Worm (Caenorhabditis elegans) whole organism, L1 larva: ENCODE measurements around the gene cnc-11.

ENCODE experiments used
- C04F5.9 ChIP-seq: sonication (generic microtip); optimal IDR thresholded peaks from 2 replicates; lab custom pipeline; 2016; ENCODE audit warnings: missing genetic modification characterization, missing compliant biosample characterization
- aha-1 ChIP-seq: fragments of 150-350 bp; optimal IDR thresholded peaks from 2 replicates; lab custom pipeline; 2014; ENCODE audit warnings: missing biosample characterization, missing genetic modification characterization
- alr-1 ChIP-seq: fragments of 200-800 bp; sonication (Bioruptor generic); optimal IDR thresholded peaks from 2 replicates; lab custom pipeline; 2018; ENCODE audit warnings: borderline replicate concordance, mild to moderate bottlenecking, missing genetic modification characterization, missing compliant biosample characterization
- aly-2 ChIP-seq: fragments of 150-350 bp; optimal IDR thresholded peaks from 2 replicates; lab custom pipeline; 2014; ENCODE audit warnings: missing biosample characterization, missing genetic modification characterization
- ceh-63 ChIP-seq: fragments of 200-800 bp; sonication (Bioruptor generic); optimal IDR thresholded peaks from 2 replicates; lab custom pipeline; 2018; ENCODE audit warnings: mild to moderate bottlenecking, missing genetic modification characterization, missing compliant biosample characterization
- ceh-88 ChIP-seq: fragments of 200-800 bp; sonication (Bioruptor generic); IDR thresholded peaks from 2 replicates; pipeline ENCODE4 v1.3.6; 2022; ENCODE audit warnings: missing genetic modification characterization, missing compliant biosample characterization
- dpl-1 ChIP-seq, 3 experiments: fragments of 150-350 bp in 2 of 3; sonication (generic microtip) in 1 of 3; optimal IDR thresholded peaks; 2 replicates each; lab custom pipeline; 2014 to 2017; ENCODE audit warnings: missing biosample characterization in 3 of 3, missing genetic modification characterization in 3 of 3, missing genetic modification reagents in 3 of 3
- efl-1 ChIP-seq, 4 experiments: fragments of 150-350 bp; optimal IDR thresholded peaks in 3 of 4; peaks in 1 of 4; 1 replicate in 1 of 4; 2 replicates in 3 of 4; lab custom pipeline; 2014; ENCODE audit warnings: missing biosample characterization in 2 of 4, missing genetic modification characterization in 2 of 4, missing genetic modification reagents in 2 of 4
- elt-2 ChIP-seq: sonication (generic microtip); optimal IDR thresholded peaks from 2 replicates; lab custom pipeline; 2016; ENCODE audit warnings: missing genetic modification characterization, mild to moderate bottlenecking, inconsistent platforms, missing compliant biosample characterization, missing genetic modification reagents
- elt-3 ChIP-seq, 6 experiments: fragments of 150-350 bp in 1 of 6; sonication (generic microtip); optimal IDR thresholded peaks; 2 replicates each; lab custom pipeline; 2017 to 2018; ENCODE audit warnings: missing biosample characterization in 6 of 6, missing genetic modification characterization in 6 of 6, inconsistent platforms in 1 of 6
- fkh-10 ChIP-seq: sonication (generic microtip); optimal IDR thresholded peaks from 2 replicates; lab custom pipeline; 2017; ENCODE audit warnings: missing biosample characterization, missing genetic modification reagents, missing genetic modification characterization
- hlh-17 ChIP-seq: fragments of 200-800 bp; sonication (Bioruptor generic); optimal IDR thresholded peaks from 2 replicates; lab custom pipeline; 2018; ENCODE audit warnings: missing genetic modification characterization, mild to moderate bottlenecking, missing compliant biosample characterization, moderate library complexity, borderline replicate concordance
- jun-1 ChIP-seq: fragments of 150-350 bp; optimal IDR thresholded peaks from 2 replicates; lab custom pipeline; 2014; ENCODE audit warnings: missing biosample characterization, missing genetic modification reagents, missing genetic modification characterization
- lin-14 ChIP-seq: fragments of 200-800 bp; sonication (Bioruptor generic); optimal IDR thresholded peaks from 2 replicates; lab custom pipeline; 2018; ENCODE audit warnings: mild to moderate bottlenecking, missing genetic modification characterization, moderate library complexity, missing compliant biosample characterization
- lin-35 ChIP-seq, 2 experiments: fragments of 150-350 bp; optimal IDR thresholded peaks; 2 replicates each; lab custom pipeline; 2014; ENCODE audit warnings: missing biosample characterization in 2 of 2, missing genetic modification characterization in 2 of 2, missing genetic modification reagents in 2 of 2
- mep-1 ChIP-seq: fragments of 150-350 bp; optimal IDR thresholded peaks from 2 replicates; lab custom pipeline; 2014; ENCODE audit warnings: missing biosample characterization, missing genetic modification characterization
- nhr-12 ChIP-seq: sonication (generic microtip); optimal IDR thresholded peaks from 2 replicates; lab custom pipeline; 2017; ENCODE audit warnings: missing biosample characterization, missing genetic modification characterization
- nhr-20 ChIP-seq: sonication (generic microtip); optimal IDR thresholded peaks from 2 replicates; lab custom pipeline; 2016; ENCODE audit warnings: mild to moderate bottlenecking, missing genetic modification characterization, missing compliant biosample characterization
- nhr-237 ChIP-seq: fragments of 150-350 bp; optimal IDR thresholded peaks from 2 replicates; lab custom pipeline; 2014; ENCODE audit warnings: missing biosample characterization, missing genetic modification characterization
- nhr-71 ChIP-seq: sonication (generic microtip); optimal IDR thresholded peaks from 2 replicates; lab custom pipeline; 2016; ENCODE audit warnings: mild to moderate bottlenecking, missing genetic modification characterization, moderate library complexity, missing compliant biosample characterization
- nhr-85 ChIP-seq: sonication (generic microtip); peaks from one replicate; lab custom pipeline; 2016; ENCODE audit warnings: missing genetic modification characterization, inconsistent platforms, missing compliant biosample characterization
- pag-3 ChIP-seq: sonication (generic microtip); optimal IDR thresholded peaks from 2 replicates; lab custom pipeline; 2017; ENCODE audit warnings: missing genetic modification characterization, mild to moderate bottlenecking, missing compliant biosample characterization, antibody characterized with exemption, borderline replicate concordance; ENCODE audit not compliant: insufficient read depth
- snu-23 ChIP-seq: sonication (generic microtip); optimal IDR thresholded peaks from 2 replicates; lab custom pipeline; 2016; ENCODE audit warnings: missing genetic modification characterization, missing compliant biosample characterization
- sox-4 ChIP-seq: sonication (generic microtip); optimal IDR thresholded peaks from 2 replicates; lab custom pipeline; 2016; ENCODE audit warnings: missing genetic modification characterization, missing compliant biosample characterization
- sup-37 ChIP-seq: fragments of 200-800 bp; sonication (Bioruptor generic); optimal IDR thresholded peaks from 2 replicates; lab custom pipeline; 2018; ENCODE audit warnings: mild to moderate bottlenecking, missing genetic modification characterization, missing compliant biosample characterization
- swsn-7 ChIP-seq: sonication (generic microtip); optimal IDR thresholded peaks from 2 replicates; lab custom pipeline; 2016; ENCODE audit warnings: missing genetic modification characterization, missing compliant biosample characterization
- tbx-2 ChIP-seq: sonication (generic microtip); optimal IDR thresholded peaks from 2 replicates; lab custom pipeline; 2016; ENCODE audit warnings: missing genetic modification characterization, missing compliant biosample characterization
- unc-130 ChIP-seq: fragments of 150-350 bp; optimal IDR thresholded peaks from 2 replicates; lab custom pipeline; 2017; ENCODE audit warnings: missing biosample characterization, missing genetic modification characterization, inconsistent platforms
- unc-62 ChIP-seq: fragments of 150-350 bp; optimal IDR thresholded peaks from 2 replicates; lab custom pipeline; 2014; ENCODE audit warnings: missing biosample characterization, missing genetic modification reagents, missing genetic modification characterization
- zip-4 ChIP-seq: fragments of 200-800 bp; sonication (Bioruptor generic); optimal IDR thresholded peaks from 2 replicates; lab custom pipeline; 2018; ENCODE audit warnings: mild to moderate bottlenecking, missing genetic modification characterization, moderate library complexity, missing compliant biosample characterization
- ztf-11 ChIP-seq, 2 experiments: sonication (generic microtip); optimal IDR thresholded peaks; 2 replicates each; lab custom pipeline; 2016 to 2017; ENCODE audit warnings: missing genetic modification characterization in 2 of 2, missing biosample characterization in 1 of 2, missing compliant biosample characterization in 1 of 2

The cnc-11 gene

DNA sequence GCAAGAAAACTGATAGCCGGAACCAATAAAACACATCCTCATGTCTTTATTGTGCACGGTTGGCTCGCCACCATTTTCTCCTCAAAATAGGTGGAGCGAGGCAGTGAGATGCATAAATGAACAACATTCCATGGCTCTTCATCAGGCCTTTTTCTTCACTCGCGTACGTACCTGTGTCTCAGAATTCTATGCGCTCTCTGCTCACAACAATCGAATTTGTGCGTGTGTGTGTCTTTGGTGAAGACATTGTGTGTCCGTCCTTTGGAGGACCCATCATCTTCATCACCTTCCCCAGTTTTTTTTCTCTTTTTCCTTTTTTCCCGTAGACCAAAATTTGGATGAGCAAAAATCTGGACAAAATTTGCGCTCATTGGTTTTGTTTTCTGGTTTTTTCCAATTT, 19.9 kb upstream of the cnc-11 start:
- TF ChIP-seq nhr-12 (tag; lab: Kevin White, UChicago) (no peak), zip-4 (no peak), fkh-10 (GFP tag; lab: Kevin White, UChicago) (peak; percentile 8), lin-14 (GFP tag; lab: Kevin White, UChicago) (peak; percentile 78)

DNA sequence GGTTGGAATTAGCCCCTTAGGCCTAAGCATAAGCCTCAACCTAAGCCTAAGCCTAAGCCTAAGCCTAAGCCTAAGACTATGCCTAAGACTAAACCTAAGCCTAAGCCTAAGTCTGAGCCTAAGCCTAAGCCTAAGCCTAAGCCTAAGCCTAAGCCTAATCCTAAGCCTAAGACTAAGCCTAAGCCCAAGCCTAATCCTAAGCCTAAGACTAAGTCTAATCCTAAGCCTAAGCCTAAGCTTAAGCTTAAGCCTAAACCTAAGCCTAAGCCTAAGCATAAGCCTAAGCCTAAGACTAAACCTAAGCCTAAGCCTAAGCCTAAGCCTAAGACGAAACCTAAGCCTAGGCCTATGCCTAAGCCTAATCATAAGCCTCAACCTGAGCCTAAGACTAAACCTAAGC, 18.8 kb upstream of the cnc-11 start:
- no peak for TF ChIP-seq unc-130 (tag; lab: Kevin White, UChicago)
- TF ChIP-seq alr-1 (tag; lab: Kevin White, UChicago), result no peak
- no peak for TF ChIP-seq swsn-7 (tag; lab: Kevin White, UChicago)
- TF ChIP-seq C04F5.9 (tag; lab: Kevin White, UChicago), result no peak
- TF ChIP-seq hlh-17 (GFP tag; lab: Kevin White, UChicago), result no peak
- no peak for TF ChIP-seq nhr-237
- TF ChIP-seq efl-1 (optimal IDR thresholded peaks at IDR 0.05; lab: Kevin White, UChicago), result no peak
- no peak for TF ChIP-seq efl-1 (GFP tag; optimal IDR thresholded peaks at IDR 0.05 in 1 of 2; lab: Kevin White, UChicago)
- no peak for TF ChIP-seq lin-35 (GFP tag; optimal IDR thresholded peaks at IDR 0.05; lab: Kevin White, UChicago)
- TF ChIP-seq dpl-1 (GFP tag; optimal IDR thresholded peaks at IDR 0.05; lab: Kevin White, UChicago), result no peak
- TF ChIP-seq fkh-10 (GFP tag; lab: Kevin White, UChicago), result no peak
- no peak for TF ChIP-seq nhr-12 (tag; lab: Kevin White, UChicago)
- no peak for TF ChIP-seq aly-2 (tag; lab: Kevin White, UChicago)
- no peak for TF ChIP-seq pag-3
- TF ChIP-seq elt-3 (tag; optimal IDR thresholded peaks at IDR 0.05; lab: Kevin White, UChicago), result no peak
- TF ChIP-seq nhr-71, result no peak

DNA sequence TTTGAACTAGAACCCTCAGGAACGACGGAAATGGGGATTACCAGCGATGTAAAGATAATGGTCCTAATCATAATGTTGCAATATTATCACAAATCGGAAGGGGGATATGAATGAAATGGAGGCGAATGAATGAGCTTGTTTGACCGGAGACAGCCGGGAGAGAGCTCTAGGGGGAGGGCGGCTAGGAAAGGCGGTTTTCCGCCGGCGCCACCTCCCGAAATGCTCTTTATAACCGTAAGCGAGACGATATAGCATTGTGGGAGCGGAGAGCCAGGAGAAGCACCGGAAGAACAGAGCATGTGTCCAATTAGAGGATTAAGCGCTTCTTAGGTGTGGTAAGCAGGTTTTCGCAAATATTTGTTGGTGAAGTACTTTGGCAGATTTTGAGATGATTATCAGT, 16.5 kb upstream of the cnc-11 start, which contains the start of gene R12A1.3:
R12A1.3 (minus strand) TSS at position 200 of the 400 bp plus-strand sequence.
- TF ChIP-seq swsn-7 (tag; lab: Kevin White, UChicago) (no peak), efl-1 (optimal IDR thresholded peaks at IDR 0.05; lab: Kevin White, UChicago) (no peak), efl-1 (GFP tag; optimal IDR thresholded peaks at IDR 0.05 in 1 of 2; lab: Kevin White, UChicago) (peak in 1 of 2 experiments; percentile 60)

DNA sequence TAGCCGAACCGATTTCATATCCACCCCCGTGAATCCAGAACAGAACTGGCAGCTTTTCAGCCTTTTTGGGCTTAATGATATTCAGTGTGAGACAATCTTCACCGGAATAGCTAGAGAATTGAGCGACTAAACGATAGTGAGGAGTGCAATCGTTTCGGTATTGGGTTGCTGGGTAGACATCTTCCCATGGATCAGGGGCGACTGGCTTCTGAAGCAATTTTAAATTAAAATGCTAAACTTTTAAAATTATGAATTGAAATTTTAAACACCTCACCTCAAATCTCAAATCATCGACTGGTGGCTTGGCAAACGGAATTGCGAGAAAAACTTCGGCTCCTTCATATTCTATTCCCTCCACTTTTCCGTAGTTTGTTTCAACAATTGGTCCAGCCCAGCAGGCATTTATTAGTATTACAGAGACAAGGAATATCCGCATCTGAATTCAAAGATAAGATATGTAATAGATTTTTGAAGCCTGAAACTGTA, 10.4 kb upstream of the cnc-11 start, which contains the start of gene ges-1:
ges-1 (minus strand) TSS at position 436 of the 486 bp plus-strand sequence.
- TF ChIP-seq unc-62 (GFP tag; lab: Kevin White, UChicago), result no peak
- TF ChIP-seq ceh-88 (GFP tag; lab: Robert Waterston, UW), result no peak
- no peak for TF ChIP-seq lin-14 (GFP tag; lab: Kevin White, UChicago)
- no peak for TF ChIP-seq tbx-2 (tag; lab: Kevin White, UChicago)
- TF ChIP-seq aha-1 (tag; lab: Kevin White, UChicago), result no peak
- no peak for TF ChIP-seq jun-1 (tag; lab: Kevin White, UChicago)
- TF ChIP-seq sox-4 (tag; lab: Kevin White, UChicago), result no peak
- TF ChIP-seq ceh-63, result no peak
- no peak for TF ChIP-seq sup-37 (GFP tag; lab: Kevin White, UChicago)

DNA sequence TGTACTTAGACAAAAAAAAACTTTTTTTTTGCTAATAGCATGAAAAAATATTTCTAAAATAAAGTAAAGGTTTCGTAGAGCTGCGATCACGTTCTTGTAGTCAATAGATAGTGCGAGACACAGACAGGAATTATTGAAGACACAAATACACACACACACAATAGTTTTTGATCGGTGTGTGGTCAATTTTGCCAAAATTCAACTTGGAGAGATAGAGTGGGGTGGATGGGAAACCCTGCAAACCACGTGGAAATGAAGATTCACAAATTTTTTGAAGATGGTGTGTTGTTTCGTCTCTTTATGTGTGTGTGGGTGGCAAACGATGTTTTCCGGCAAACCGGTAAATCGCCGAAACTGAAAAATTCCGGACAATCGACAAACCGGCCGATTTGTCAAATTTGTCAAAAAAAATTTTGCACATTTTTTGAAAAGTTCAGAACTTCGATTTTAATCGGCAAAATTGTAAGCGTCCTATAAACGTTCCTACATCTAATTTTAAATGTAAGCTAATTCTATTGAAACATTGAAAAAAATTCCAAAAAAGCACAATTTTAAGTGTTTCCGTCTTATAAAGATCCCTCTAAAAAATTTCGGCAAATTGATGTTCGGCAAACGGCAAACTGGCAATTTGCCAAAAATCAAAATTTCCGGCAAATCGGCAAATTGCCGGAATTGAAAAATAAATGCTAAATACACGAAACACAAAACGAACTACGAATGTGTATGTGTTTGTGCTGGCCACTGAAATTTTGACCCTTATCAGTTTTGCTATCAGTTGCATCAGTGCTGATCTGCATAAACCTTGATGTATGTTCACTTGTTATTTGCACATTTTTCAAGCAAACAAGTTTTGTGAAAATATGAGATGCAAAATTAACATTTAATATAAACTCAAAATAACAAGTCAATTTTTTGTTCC, 9.4 kb upstream of the cnc-11 start:
- peak; percentile 19 for TF ChIP-seq lin-14 (GFP tag; lab: Kevin White, UChicago)
- peak in 2 of 3 experiments; percentile 19 to 80 for TF ChIP-seq dpl-1 (GFP tag; optimal IDR thresholded peaks at IDR 0.05; lab: Kevin White, UChicago)
- no peak for TF ChIP-seq hlh-17 (GFP tag; lab: Kevin White, UChicago)
- peak; percentile 36 for TF ChIP-seq snu-23 (GFP tag; lab: Kevin White, UChicago)
- peak; percentile 61 for TF ChIP-seq elt-2
- peak; percentile 78 for TF ChIP-seq nhr-85 (tag; lab: Kevin White, UChicago)
- TF ChIP-seq mep-1, result no peak
- TF ChIP-seq aha-1 (tag; lab: Kevin White, UChicago), result peak; percentile 52
- TF ChIP-seq nhr-20 (tag; lab: Kevin White, UChicago), result peak; percentile 62
- no peak for TF ChIP-seq ztf-11 (tag; optimal IDR thresholded peaks at IDR 0.05; lab: Kevin White, UChicago)
- TF ChIP-seq efl-1 (optimal IDR thresholded peaks at IDR 0.05; lab: Kevin White, UChicago), result no peak
- TF ChIP-seq efl-1 (GFP tag; optimal IDR thresholded peaks at IDR 0.05 in 1 of 2; lab: Kevin White, UChicago), result peak in 1 of 2 experiments; percentile 96
